Fruit fly (Drosophila melanogaster): ENCODE data around the gene lost.

Gene lost

DNA sequence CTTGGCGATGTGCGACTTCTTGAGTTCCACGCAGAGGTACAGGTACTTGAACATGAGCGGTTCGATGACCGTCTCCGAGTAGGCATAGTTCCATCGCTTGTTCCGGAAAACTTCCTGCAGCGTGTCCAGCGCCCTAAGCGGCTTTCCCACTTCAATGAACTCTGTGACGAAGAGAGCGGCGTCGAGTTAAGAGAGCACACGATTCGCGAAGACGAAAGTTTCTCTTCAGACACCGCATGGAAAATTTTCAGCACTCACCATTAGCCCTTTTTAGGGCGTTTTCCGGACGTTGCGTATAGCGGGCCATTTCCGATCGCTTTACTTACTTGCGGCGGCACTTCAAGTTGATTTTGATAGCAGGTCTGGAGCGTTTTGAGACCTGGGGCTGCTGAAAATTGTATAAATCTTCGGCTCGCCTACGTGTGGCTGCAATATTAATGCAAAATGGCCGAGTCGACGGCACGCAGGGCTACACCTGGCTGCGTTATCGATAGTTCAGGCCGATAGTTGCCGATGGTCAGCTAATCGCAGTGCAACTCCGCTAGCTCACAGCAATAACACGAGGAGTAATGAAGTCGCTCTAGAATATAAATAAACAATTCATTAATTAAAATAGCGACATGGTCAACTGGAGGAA, 30.7 kb downstream of the lost start, which contains the start of the genes eIF3a and CG1074 (continued):
- peak; percentile 52 for TF ChIP-seq CG1233 (GFP tag; optimal IDR thresholded peaks at IDR 0.05)
- TF ChIP-seq CG7786 (GFP tag; optimal IDR thresholded peaks at IDR 0.05) = peak; percentile 36
- TF ChIP-seq crc (GFP tag; optimal IDR thresholded peaks at IDR 0.05) = no peak
- peak; percentile 7; the same call in 1 of the 2 replicates for TF ChIP-seq gt (GFP tag; IDR thresholded peaks at IDR 0.05)
- TF ChIP-seq NK7.1 (GFP tag; optimal IDR thresholded peaks at IDR 0.05) = peak; percentile 36
- peak; percentile 0 for TF ChIP-seq fu2 (GFP tag; optimal IDR thresholded peaks at IDR 0.05)
- TF ChIP-seq Hsf (GFP tag; optimal IDR thresholded peaks at IDR 0.05) = peak; percentile 65
- TF ChIP-seq vfl (GFP tag; optimal IDR thresholded peaks at IDR 0.05) = peak; percentile 55
- TF ChIP-seq CG4360 (GFP tag; IDR thresholded peaks at IDR 0.05) = no peak
- TF ChIP-seq sna (GFP tag; IDR thresholded peaks at IDR 0.05; ENCODE audit: partially characterized antibody) = peak; percentile 93
- no peak for TF ChIP-seq wor (GFP tag; IDR thresholded peaks at IDR 0.05)
- TF ChIP-seq CG12071 (GFP tag; optimal IDR thresholded peaks at IDR 0.05) = no peak
- TF ChIP-seq crol (GFP tag; IDR thresholded peaks at IDR 0.05) = no peak
- TF ChIP-seq cwo (GFP tag; optimal IDR thresholded peaks at IDR 0.05) = peak; percentile 30
- no peak for TF ChIP-seq GATAe (GFP tag; conservative IDR thresholded peaks at IDR 0.05)
- peak; percentile 96 for TF ChIP-seq inv (GFP tag; IDR thresholded peaks at IDR 0.05; ENCODE audit: partially characterized antibody)
- no peak for TF ChIP-seq dati (GFP tag; IDR thresholded peaks at IDR 0.05)
- peak; percentile 64 for TF ChIP-seq Nf-YC (tag; optimal IDR thresholded peaks at IDR 0.05)
- peak; percentile 96 for TF ChIP-seq MBD-R2 (GFP tag; IDR thresholded peaks at IDR 0.05)
- TF ChIP-seq CG2129 (GFP tag; IDR thresholded peaks at IDR 0.05; ENCODE audit: partially characterized antibody) = peak; percentile 83
- peak; percentile 41; the same call in 1 of the 2 replicates for TF ChIP-seq CG10959 (GFP tag; IDR thresholded peaks at IDR 0.05)
- peak; percentile 19 for TF ChIP-seq fd96Cb (tag; optimal IDR thresholded peaks at IDR 0.05)
- TF ChIP-seq aop (GFP tag; IDR thresholded peaks at IDR 0.05) = no peak
- peak; percentile 92 for TF ChIP-seq HLHmδ (GFP tag; optimal IDR thresholded peaks at IDR 0.05)
- TF ChIP-seq CG18011 (GFP tag; optimal IDR thresholded peaks at IDR 0.05) = peak; percentile 69
- peak; percentile 37; the same call in 1 of the 2 replicates for TF ChIP-seq Oaz (GFP tag; IDR thresholded peaks at IDR 0.05)
- peak; percentile 71 for TF ChIP-seq CG13775 (GFP tag; optimal IDR thresholded peaks at IDR 0.05)
- TF ChIP-seq da (GFP tag; optimal IDR thresholded peaks at IDR 0.05) = peak; percentile 67
- TF ChIP-seq ftz-f1 (GFP tag; optimal IDR thresholded peaks at IDR 0.05) = peak; percentile 65
- TF ChIP-seq CG34224 (GFP tag; IDR thresholded peaks at IDR 0.05; ENCODE audit: partially characterized antibody) = peak; percentile 93
- no peak for TF ChIP-seq hkb (optimal IDR thresholded peaks at IDR 0.05)
- peak; percentile 46 for TF ChIP-seq hkb (GFP tag; IDR thresholded peaks at IDR 0.05)
- TF ChIP-seq CG8281 (tag; optimal IDR thresholded peaks at IDR 0.05) = no peak
- peak; percentile 89 for TF ChIP-seq B-H2 (GFP tag; optimal IDR thresholded peaks at IDR 0.05)
- TF ChIP-seq Max (GFP tag; optimal IDR thresholded peaks at IDR 0.05) = peak; percentile 93
- TF ChIP-seq Opbp (GFP tag; IDR thresholded peaks at IDR 0.05; ENCODE audit: partially characterized antibody) = peak; percentile 99
- no peak for TF ChIP-seq CG8388 (GFP tag; optimal IDR thresholded peaks at IDR 0.05)
- TF ChIP-seq CG4404 (GFP tag; IDR thresholded peaks at IDR 0.05) = peak; percentile 26; the same call in 1 of the 2 replicates
- TF ChIP-seq CG11093 (GFP tag; IDR thresholded peaks at IDR 0.05) = 0 out of 3 replicates have a peak, but pooled peaks have one; percentile 8
- TF ChIP-seq fd102C (GFP tag; optimal IDR thresholded peaks at IDR 0.05) = peak; percentile 58
- no peak for TF ChIP-seq CG15011 (GFP tag; optimal IDR thresholded peaks at IDR 0.05)
- TF ChIP-seq so (GFP tag; IDR thresholded peaks at IDR 0.05) = peak; percentile 25; the same call in 1 of the 3 replicates
- TF ChIP-seq CG17385 (GFP tag; optimal IDR thresholded peaks at IDR 0.05) = peak; percentile 73
- peak; percentile 77 for TF ChIP-seq sug (tag; optimal IDR thresholded peaks at IDR 0.05)
- TF ChIP-seq croc (GFP tag; conservative IDR thresholded peaks at IDR 0.05) = peak; percentile 23; the same call in 1 of the 3 replicates
- peak; percentile 55 for TF ChIP-seq MTF-1 (GFP tag; optimal IDR thresholded peaks at IDR 0.05; ENCODE audit: borderline replicate concordance)
- peak; percentile 52 for TF ChIP-seq CG30403 (GFP tag; optimal IDR thresholded peaks at IDR 0.05)
- peak; percentile 68; the same call in 1 of the 2 replicates for TF ChIP-seq CG1024 (GFP tag; IDR thresholded peaks at IDR 0.05)
- TF ChIP-seq ems (GFP tag; optimal IDR thresholded peaks at IDR 0.05) = peak; percentile 57
- TF ChIP-seq p53 (GFP tag; optimal IDR thresholded peaks at IDR 0.05) = peak; percentile 80

Measured in whole organism, embryonic.